Worm (Caenorhabditis elegans): ENCODE data around the gene T26H8.5.

T26H8.5 gene

DNA sequence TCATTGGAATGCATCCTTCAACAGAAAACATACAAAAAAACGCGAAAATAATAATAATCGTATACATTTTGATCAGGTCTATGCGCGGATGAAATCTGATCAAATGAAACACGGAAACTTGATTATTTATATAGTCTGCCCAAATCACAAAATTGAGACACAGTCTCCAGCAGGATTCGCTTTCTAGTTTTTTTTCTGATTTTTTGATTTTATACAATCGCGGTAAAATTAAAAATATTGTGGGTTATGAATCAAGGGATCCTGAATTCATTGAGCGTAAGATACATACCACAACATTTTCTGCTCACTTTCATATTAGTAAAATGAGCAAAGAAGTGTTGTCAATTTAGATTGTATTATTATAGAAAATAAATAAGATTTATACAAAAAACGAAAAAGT lies 43.6 kb upstream of the T26H8.5 start, which contains the start of gene clec-230:
TSS of gene clec-230 (minus strand) at position 101 of the 400 bp plus-strand sequence.
- TF ChIP-seq ceh-9 (tag; optimal IDR thresholded peaks at IDR 0.05) (no peak), pha-4 (tag; optimal IDR thresholded peaks at IDR 0.05) (no peak), nhr-67 (tag; optimal IDR thresholded peaks at IDR 0.05) (no peak), tbx-2 (tag; optimal IDR thresholded peaks at IDR 0.05) (no peak), lin-15B (tag; optimal IDR thresholded peaks at IDR 0.05) (no peak), zag-1 (tag; optimal IDR thresholded peaks at IDR 0.05) (no peak), lin-39 (tag; optimal IDR thresholded peaks at IDR 0.05) (no peak)

DNA sequence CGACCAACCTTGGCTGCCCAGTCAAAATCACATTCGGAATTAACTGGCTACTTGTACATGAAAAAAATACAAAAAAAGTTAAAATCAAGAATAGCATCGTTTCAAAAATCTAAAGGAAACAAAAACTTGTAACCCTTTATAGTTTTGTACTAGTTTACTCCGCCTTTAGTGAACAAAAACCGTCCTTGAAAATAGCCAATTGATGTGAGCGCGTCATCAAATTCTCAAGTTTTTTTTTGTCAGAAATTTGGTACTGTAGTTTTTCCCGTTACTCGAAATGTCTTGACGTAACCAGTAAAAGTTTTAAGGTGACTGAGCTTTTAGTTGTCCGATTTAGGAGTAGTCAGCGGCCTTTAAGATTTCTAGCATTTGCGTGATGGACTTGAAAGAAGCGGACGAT lies 41.9 kb upstream of the T26H8.5 start, which contains the start of gene C29F3.3:
TSS of gene C29F3.3 (minus strand) at position 101 of the 400 bp plus-strand sequence.
- no peak for TF ChIP-seq tbx-2 (tag; optimal IDR thresholded peaks at IDR 0.05)
- no peak for TF ChIP-seq unc-39 (tag; optimal IDR thresholded peaks at IDR 0.05)
- no peak for TF ChIP-seq ZK546.5 (tag; optimal IDR thresholded peaks at IDR 0.05)
- no peak for TF ChIP-seq fos-1 (tag; optimal IDR thresholded peaks at IDR 0.05)
- TF ChIP-seq elt-2 (tag; optimal IDR thresholded peaks at IDR 0.05) = no peak
- no peak for TF ChIP-seq unc-62 (GFP tag; optimal IDR thresholded peaks at IDR 0.05)
- no peak for TF ChIP-seq snpc-4 (tag; optimal IDR thresholded peaks at IDR 0.05)
- no peak for TF ChIP-seq ceh-9 (tag; optimal IDR thresholded peaks at IDR 0.05)
- no peak for TF ChIP-seq sea-2 (GFP tag; optimal IDR thresholded peaks at IDR 0.05)
- no peak for TF ChIP-seq ceh-28 (tag; optimal IDR thresholded peaks at IDR 0.05)
- no peak for TF ChIP-seq ceh-16 (tag; optimal IDR thresholded peaks at IDR 0.05)
- no peak for TF ChIP-seq ztf-11 (tag; optimal IDR thresholded peaks at IDR 0.05)
- TF ChIP-seq nhr-11 (tag; optimal IDR thresholded peaks at IDR 0.05) = no peak
- TF ChIP-seq nhr-25 (tag; optimal IDR thresholded peaks at IDR 0.05) = no peak

DNA sequence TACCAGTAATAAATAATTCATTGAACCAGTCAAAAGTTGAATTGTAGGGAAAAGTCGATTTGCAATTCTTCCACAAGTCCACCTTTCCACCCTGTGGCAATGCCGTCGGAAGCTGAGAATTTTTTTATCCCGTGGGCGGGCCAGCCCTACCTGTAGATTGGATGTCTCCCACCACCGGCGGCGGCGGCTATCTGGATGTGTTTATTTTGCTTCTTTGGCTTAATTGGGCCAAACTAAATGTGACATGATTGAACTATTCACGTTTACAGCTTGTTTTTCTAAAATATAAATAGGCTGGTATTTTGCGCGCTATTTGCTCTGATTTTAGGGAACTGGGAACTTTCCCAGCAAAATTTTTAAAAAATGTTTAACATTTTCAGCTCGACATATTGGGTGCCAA lies 39.1 kb upstream of the T26H8.5 start, which contains the start of gene wrt-8:
TSS of gene wrt-8 (minus strand) at position 101 of the 400 bp plus-strand sequence.
- no peak for TF ChIP-seq ztf-4 (tag; optimal IDR thresholded peaks at IDR 0.05)
- no peak for TF ChIP-seq fkh-10 (GFP tag; optimal IDR thresholded peaks at IDR 0.05)
- no peak for TF ChIP-seq fkh-2 (tag; optimal IDR thresholded peaks at IDR 0.05)
- TF ChIP-seq ZK546.5 (tag; optimal IDR thresholded peaks at IDR 0.05) = no peak
- TF ChIP-seq pha-4 (tag; optimal IDR thresholded peaks at IDR 0.05) = no peak
- TF ChIP-seq nhr-11 (tag; optimal IDR thresholded peaks at IDR 0.05) = no peak
- no peak for TF ChIP-seq elt-2 (tag; optimal IDR thresholded peaks at IDR 0.05)
- TF ChIP-seq lsy-12 (tag; optimal IDR thresholded peaks at IDR 0.05) = no peak

DNA sequence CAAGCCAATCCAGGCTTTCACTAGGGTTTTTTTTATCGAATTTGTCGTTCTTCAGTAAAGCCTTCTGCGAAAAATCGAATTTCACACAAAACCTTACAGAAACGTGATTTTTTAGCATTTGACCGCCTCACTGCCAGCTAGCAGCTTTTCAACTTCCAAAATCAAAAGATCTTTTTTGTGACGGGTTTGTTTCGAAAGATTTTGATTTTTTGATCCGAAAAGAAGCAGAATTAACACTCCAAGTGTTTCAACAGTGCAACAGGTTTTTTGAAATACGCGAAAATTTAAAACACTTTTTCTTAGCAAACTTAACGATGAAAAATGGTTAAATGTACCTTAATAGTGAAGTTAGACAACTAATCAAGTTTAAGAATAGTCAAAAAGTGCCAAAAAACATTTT lies 36.0 kb upstream of the T26H8.5 start, which contains the start of gene clec-229:
TSS of gene clec-229 (minus strand) at position 101 of the 400 bp plus-strand sequence.
- TF ChIP-seq aly-2 (tag; optimal IDR thresholded peaks at IDR 0.05) = no peak
- TF ChIP-seq fos-1 (tag; optimal IDR thresholded peaks at IDR 0.05) = no peak
- no peak for TF ChIP-seq R02D3.7 (tag; optimal IDR thresholded peaks at IDR 0.05)
- TF ChIP-seq nhr-237 (tag; optimal IDR thresholded peaks at IDR 0.05) = no peak
- TF ChIP-seq ztf-4 (tag; optimal IDR thresholded peaks at IDR 0.05) = no peak
- no peak for TF ChIP-seq ama-1 (optimal IDR thresholded peaks at IDR 0.05)
- TF ChIP-seq mdl-1 (tag; optimal IDR thresholded peaks at IDR 0.05) = no peak
- no peak for TF ChIP-seq daf-12 (tag; optimal IDR thresholded peaks at IDR 0.05)
- no peak for TF ChIP-seq nhr-23 (tag; optimal IDR thresholded peaks at IDR 0.05)

DNA sequence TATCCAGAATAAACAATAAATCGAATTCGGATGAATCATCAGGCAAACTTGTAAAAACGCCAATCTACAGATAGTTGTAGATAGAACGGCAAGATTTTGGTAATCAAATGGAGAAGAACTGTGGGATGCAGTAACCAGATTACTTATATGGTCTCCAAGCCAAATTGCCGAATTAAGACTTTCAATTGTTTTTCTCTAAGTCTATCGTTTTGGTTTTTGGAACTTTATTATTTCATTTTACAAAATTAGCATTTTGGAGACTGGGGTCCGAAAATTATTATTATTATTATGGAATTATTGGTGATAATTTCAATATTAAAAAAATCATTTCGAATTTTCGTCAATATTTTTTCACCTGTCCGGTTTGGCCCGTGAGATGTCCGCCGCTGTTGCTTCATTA lies 34.0 kb upstream of the T26H8.5 start, which contains the start of gene clec-228:
TSS of gene clec-228 (minus strand) at position 101 of the 400 bp plus-strand sequence.
- TF ChIP-seq unc-62 (GFP tag; optimal IDR thresholded peaks at IDR 0.05) (no peak), ztf-4 (tag; optimal IDR thresholded peaks at IDR 0.05) (no peak), nhr-23 (tag; optimal IDR thresholded peaks at IDR 0.05) (no peak), ztf-11 (tag; optimal IDR thresholded peaks at IDR 0.05) (no peak), hmg-11 (tag; optimal IDR thresholded peaks at IDR 0.05) (no peak), fkh-10 (GFP tag; optimal IDR thresholded peaks at IDR 0.05) (no peak), nhr-11 (tag; optimal IDR thresholded peaks at IDR 0.05) (no peak), fkh-2 (tag; optimal IDR thresholded peaks at IDR 0.05) (no peak), egl-5 (tag; optimal IDR thresholded peaks at IDR 0.05) (no peak), nhr-25 (tag; optimal IDR thresholded peaks at IDR 0.05) (no peak), pqm-1 (tag; optimal IDR thresholded peaks at IDR 0.05) (no peak), ceh-16 (tag; optimal IDR thresholded peaks at IDR 0.05) (no peak), elt-2 (tag; optimal IDR thresholded peaks at IDR 0.05) (no peak)

DNA sequence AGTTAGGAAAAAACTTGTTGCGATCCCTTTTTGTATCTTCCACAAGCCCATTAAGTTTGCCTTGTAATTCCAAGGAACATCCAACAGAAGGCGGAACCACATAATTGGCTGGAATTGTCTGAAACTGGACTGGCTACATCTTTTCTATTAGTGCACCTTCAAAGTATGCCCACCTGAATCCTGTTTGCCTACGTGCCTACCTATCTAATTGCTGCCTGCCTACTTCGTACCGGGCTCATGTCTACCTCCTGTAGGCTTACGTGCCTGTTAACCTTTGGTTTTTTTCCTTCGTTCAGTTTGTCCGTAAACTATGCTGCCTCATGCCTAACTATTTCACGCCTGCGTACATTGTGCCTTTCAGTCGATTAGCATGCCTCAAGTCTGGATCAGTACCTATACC lies 32.0 kb upstream of the T26H8.5 start, which contains the start of gene wrt-7:
TSS of gene wrt-7 (minus strand) at position 101 of the 400 bp plus-strand sequence.
- TF ChIP-seq nhr-12 (tag; optimal IDR thresholded peaks at IDR 0.05) (no peak), tbx-2 (tag; optimal IDR thresholded peaks at IDR 0.05) (no peak), lsy-12 (tag; optimal IDR thresholded peaks at IDR 0.05) (no peak), ztf-4 (tag; optimal IDR thresholded peaks at IDR 0.05) (no peak), fkh-2 (tag; optimal IDR thresholded peaks at IDR 0.05) (no peak), nhr-43 (tag; optimal IDR thresholded peaks at IDR 0.05; ENCODE audit: poor library complexity, severe bottlenecking) (no peak), egl-27 (tag; optimal IDR thresholded peaks at IDR 0.05) (no peak), pqm-1 (tag; optimal IDR thresholded peaks at IDR 0.05) (no peak), ztf-11 (tag; optimal IDR thresholded peaks at IDR 0.05) (no peak), pha-4 (tag; optimal IDR thresholded peaks at IDR 0.05) (no peak), nhr-67 (tag; optimal IDR thresholded peaks at IDR 0.05) (no peak), nfya-1 (tag; optimal IDR thresholded peaks at IDR 0.05; ENCODE audit: insufficient read depth) (no peak), ceh-28 (tag; optimal IDR thresholded peaks at IDR 0.05) (no peak), mdl-1 (tag; optimal IDR thresholded peaks at IDR 0.05) (no peak), aly-2 (tag; optimal IDR thresholded peaks at IDR 0.05) (no peak), egl-5 (tag; optimal IDR thresholded peaks at IDR 0.05) (no peak), lin-15B (tag; optimal IDR thresholded peaks at IDR 0.05) (no peak), elt-1 (tag; optimal IDR thresholded peaks at IDR 0.05) (no peak), ZK546.5 (tag; optimal IDR thresholded peaks at IDR 0.05) (no peak), elt-3 (tag; optimal IDR thresholded peaks at IDR 0.05) (no peak)

Data from whole organism, L3 larva.